Worm (Caenorhabditis elegans): Measurements from ENCODE around the gene C32D5.11.

C32D5.11 gene

DNA sequence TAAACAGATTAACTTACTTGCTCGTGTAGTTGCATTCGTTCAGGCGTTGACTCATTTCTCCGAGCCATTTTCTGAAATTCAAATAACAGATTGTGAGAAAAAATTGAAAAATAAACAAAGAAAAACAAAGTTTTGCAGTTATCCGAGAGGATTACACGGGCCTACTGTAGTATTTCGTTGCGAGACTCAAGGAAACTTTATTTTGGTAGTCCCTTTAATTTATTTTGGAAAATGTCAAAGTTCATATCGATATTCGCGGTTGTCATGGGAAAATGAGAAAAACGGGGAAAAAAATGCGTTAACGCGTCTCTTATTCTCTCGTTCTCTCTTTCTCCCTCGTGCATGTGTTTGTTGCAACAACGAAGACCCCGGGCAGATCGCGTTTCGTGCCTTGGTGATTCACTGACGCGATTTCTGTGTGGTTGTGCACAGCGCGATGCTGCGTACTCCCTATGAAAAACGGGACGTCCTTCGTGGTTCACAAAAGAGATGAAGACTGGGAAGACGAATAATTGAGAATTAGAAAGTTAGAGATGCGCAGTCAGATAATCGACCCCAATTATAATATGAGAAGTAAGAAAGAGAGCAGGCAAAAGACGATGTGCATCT, 23.9 kb downstream of the C32D5.11 start, which contains the start of gene set-4 (continued):
- TF ChIP-seq unc-62 (GFP tag; optimal IDR thresholded peaks at IDR 0.05): peak; percentile 46
- peak; percentile 64 for TF ChIP-seq fkh-10 (GFP tag; optimal IDR thresholded peaks at IDR 0.05)
- TF ChIP-seq jun-1 (tag; optimal IDR thresholded peaks at IDR 0.05): peak; percentile 90
- peak; percentile 42 for TF ChIP-seq pqm-1 (tag; optimal IDR thresholded peaks at IDR 0.05)
- no peak for TF ChIP-seq nhr-76 (tag; optimal IDR thresholded peaks at IDR 0.05)

ce11 chrII:6328672-6329071, 26.6 kb downstream of the C32D5.11 start:
- peak; percentile 96 for TF ChIP-seq pqm-1 (tag; optimal IDR thresholded peaks at IDR 0.05)
- peak; percentile 81 for TF ChIP-seq jun-1 (tag; optimal IDR thresholded peaks at IDR 0.05)
- no peak for TF ChIP-seq lin-15B (tag; optimal IDR thresholded peaks at IDR 0.05)
- TF ChIP-seq R02D3.7 (tag; optimal IDR thresholded peaks at IDR 0.05): no peak
- TF ChIP-seq elt-2 (tag; optimal IDR thresholded peaks at IDR 0.05): peak; percentile 99
- no peak for TF ChIP-seq ztf-11 (tag; optimal IDR thresholded peaks at IDR 0.05)
- peak; percentile 8 for TF ChIP-seq nfya-1 (tag; optimal IDR thresholded peaks at IDR 0.05; ENCODE audit: insufficient read depth)
- TF ChIP-seq egl-5 (tag; optimal IDR thresholded peaks at IDR 0.05): no peak
- TF ChIP-seq nhr-12 (tag; optimal IDR thresholded peaks at IDR 0.05): no peak
- no peak for TF ChIP-seq zag-1 (tag; optimal IDR thresholded peaks at IDR 0.05)
- TF ChIP-seq pha-4 (tag; optimal IDR thresholded peaks at IDR 0.05): peak; percentile 61

ce11 chrII:6327317-6327716, 27.9 kb downstream of the C32D5.11 start:
- TF ChIP-seq nhr-67 (tag; optimal IDR thresholded peaks at IDR 0.05) (no peak), elt-3 (tag; optimal IDR thresholded peaks at IDR 0.05) (no peak), daf-12 (tag; optimal IDR thresholded peaks at IDR 0.05) (no peak), unc-62 (GFP tag; optimal IDR thresholded peaks at IDR 0.05) (no peak), elt-2 (tag; optimal IDR thresholded peaks at IDR 0.05) (peak; percentile 99), ceh-9 (tag; optimal IDR thresholded peaks at IDR 0.05) (no peak), ceh-82 (tag; optimal IDR thresholded peaks at IDR 0.05) (no peak), nhr-23 (tag; optimal IDR thresholded peaks at IDR 0.05) (no peak), nhr-11 (tag; optimal IDR thresholded peaks at IDR 0.05) (no peak), aly-2 (tag; optimal IDR thresholded peaks at IDR 0.05) (no peak), nhr-12 (tag; optimal IDR thresholded peaks at IDR 0.05) (no peak), R02D3.7 (tag; optimal IDR thresholded peaks at IDR 0.05) (no peak), eor-1 (tag; optimal IDR thresholded peaks at IDR 0.05) (no peak), ztf-4 (tag; optimal IDR thresholded peaks at IDR 0.05) (no peak), jun-1 (tag; optimal IDR thresholded peaks at IDR 0.05) (peak; percentile 70), mml-1 (tag; optimal IDR thresholded peaks at IDR 0.05) (no peak), nhr-43 (tag; optimal IDR thresholded peaks at IDR 0.05; ENCODE audit: poor library complexity, severe bottlenecking) (no peak), ceh-16 (tag; optimal IDR thresholded peaks at IDR 0.05) (no peak), zag-1 (tag; optimal IDR thresholded peaks at IDR 0.05) (no peak), pqm-1 (tag; optimal IDR thresholded peaks at IDR 0.05) (peak; percentile 98), ama-1 (optimal IDR thresholded peaks at IDR 0.05) (no peak), hmg-11 (tag; optimal IDR thresholded peaks at IDR 0.05) (no peak), egl-5 (tag; optimal IDR thresholded peaks at IDR 0.05) (no peak), nhr-28 (tag; optimal IDR thresholded peaks at IDR 0.05) (no peak), nfya-1 (tag; optimal IDR thresholded peaks at IDR 0.05; ENCODE audit: insufficient read depth) (peak; percentile 4), fos-1 (tag; optimal IDR thresholded peaks at IDR 0.05) (no peak), pha-4 (tag; optimal IDR thresholded peaks at IDR 0.05) (peak; percentile 41), tbx-2 (tag; optimal IDR thresholded peaks at IDR 0.05) (no peak), nhr-237 (tag; optimal IDR thresholded peaks at IDR 0.05) (no peak), ztf-11 (tag; optimal IDR thresholded peaks at IDR 0.05) (no peak), fkh-2 (tag; optimal IDR thresholded peaks at IDR 0.05) (no peak), sea-2 (GFP tag; optimal IDR thresholded peaks at IDR 0.05) (no peak), egl-27 (tag; optimal IDR thresholded peaks at IDR 0.05) (no peak), unc-39 (tag; optimal IDR thresholded peaks at IDR 0.05) (no peak), nhr-77 (tag; optimal IDR thresholded peaks at IDR 0.05) (no peak), skn-1 (tag; optimal IDR thresholded peaks at IDR 0.05) (peak; percentile 39)
